Worm (Caenorhabditis elegans) whole organism, L4 larva: Measurements from ENCODE around the gene R11.3.

Experiments used
- F10B5.3 ChIP-seq: sonication (generic microtip); optimal IDR thresholded peaks from 2 replicates; lab custom pipeline; 2016; ENCODE audit warnings: mild to moderate bottlenecking, missing genetic modification characterization, missing compliant biosample characterization
- F37D6.2 ChIP-seq: sonication (generic microtip); optimal IDR thresholded peaks from 2 replicates; lab custom pipeline; 2016; ENCODE audit warnings: mild to moderate bottlenecking, missing genetic modification characterization, missing compliant biosample characterization
- F44E2.7 ChIP-seq: fragments of 200-800 bp; sonication (Bioruptor generic); IDR thresholded peaks from 2 replicates; pipeline ENCODE4 v2.1.2; 2022; ENCODE audit warnings: missing genetic modification characterization, missing compliant biosample characterization
- Y105C5A.15 ChIP-seq: fragments of 200-800 bp; sonication (Bioruptor generic); IDR thresholded peaks from 2 replicates; pipeline ENCODE4 v1.3.6; 2022; ENCODE audit warnings: missing genetic modification characterization, missing compliant biosample characterization
- Y48G9A.11 ChIP-seq: fragments of 200-800 bp; sonication (Bioruptor generic); IDR thresholded peaks from 2 replicates; pipeline ENCODE4 v1.3.6; 2022; ENCODE audit warnings: missing genetic modification reagents, missing genetic modification characterization, missing compliant biosample characterization
- ZK337.2 ChIP-seq: fragments of 200-800 bp; sonication (Bioruptor generic); IDR thresholded peaks from 2 replicates; pipeline ENCODE4 v1.3.6; 2022; ENCODE audit warnings: missing genetic modification reagents, missing genetic modification characterization, missing compliant biosample characterization
- arid-1 ChIP-seq: fragments of 200-800 bp; sonication (Bioruptor generic); conservative IDR thresholded peaks from 2 replicates; pipeline ENCODE4 v1.3.6; 2022; ENCODE audit warnings: missing genetic modification reagents, missing genetic modification characterization, missing compliant biosample characterization
- ceh-20 ChIP-seq: fragments of 200-800 bp; sonication (Bioruptor generic); IDR thresholded peaks from 2 replicates; pipeline ENCODE4 v1.3.6; 2022; ENCODE audit warnings: missing genetic modification reagents, missing genetic modification characterization, missing compliant biosample characterization
- ceh-28 ChIP-seq: fragments of 150-350 bp; optimal IDR thresholded peaks from 2 replicates; lab custom pipeline; 2014; ENCODE audit warnings: missing biosample characterization, missing genetic modification reagents, missing genetic modification characterization
- ceh-44 ChIP-seq: fragments of 200-800 bp; sonication (Bioruptor generic); IDR thresholded peaks from 2 replicates; pipeline ENCODE4 v1.3.6; 2022; ENCODE audit warnings: missing genetic modification reagents, missing genetic modification characterization, missing compliant biosample characterization
- ceh-62 ChIP-seq: sonication (generic microtip); optimal IDR thresholded peaks from 2 replicates; lab custom pipeline; 2017; ENCODE audit warnings: missing biosample characterization, missing genetic modification characterization
- ctbp-1 ChIP-seq: fragments of 200-800 bp; sonication (Bioruptor generic); IDR thresholded peaks from 2 replicates; pipeline ENCODE4 v1.3.6; 2022; ENCODE audit warnings: missing genetic modification reagents, missing genetic modification characterization, missing compliant biosample characterization
- daf-16 ChIP-seq, 3 experiments: sonication (generic microtip); optimal IDR thresholded peaks; 2 replicates each; lab custom pipeline; 2016 to 2017; ENCODE audit warnings: missing genetic modification characterization in 3 of 3, missing genetic modification reagents in 3 of 3, mild to moderate bottlenecking in 2 of 3, missing compliant biosample characterization in 2 of 3, missing biosample characterization in 1 of 3, moderate library complexity in 1 of 3
- dmd-6 ChIP-seq: fragments of 200-800 bp; sonication (Bioruptor generic); IDR thresholded peaks from 2 replicates; pipeline ENCODE4 v1.3.6; 2022; ENCODE audit warnings: missing genetic modification reagents, missing genetic modification characterization, missing compliant biosample characterization
- dmd-8 ChIP-seq: fragments of 200-800 bp; sonication (Bioruptor generic); IDR thresholded peaks from 2 replicates; pipeline ENCODE4 v1.3.6; 2022; ENCODE audit warnings: missing genetic modification characterization, missing compliant biosample characterization
- dmd-9 ChIP-seq: fragments of 200-800 bp; sonication (Bioruptor generic); IDR thresholded peaks from 2 replicates; pipeline ENCODE4 v1.3.6; 2022; ENCODE audit warnings: missing genetic modification reagents, missing genetic modification characterization, missing compliant biosample characterization
- duxl-1 ChIP-seq: sonication (generic microtip); optimal IDR thresholded peaks from 2 replicates; lab custom pipeline; 2016; ENCODE audit warnings: mild to moderate bottlenecking, missing genetic modification characterization, moderate library complexity, missing compliant biosample characterization; ENCODE audit not compliant: poor library complexity
- dve-1 ChIP-seq: sonication (generic microtip); optimal IDR thresholded peaks from 2 replicates; lab custom pipeline; 2017; ENCODE audit warnings: antibody characterized with exemption, mild to moderate bottlenecking, missing genetic modification characterization, missing compliant biosample characterization; ENCODE audit not compliant: insufficient read depth
- egl-27 ChIP-seq: sonication (generic microtip); optimal IDR thresholded peaks from 3 replicates; lab custom pipeline; 2017; ENCODE audit warnings: missing biosample characterization, missing genetic modification reagents, missing genetic modification characterization
- egl-43 ChIP-seq: fragments of 200-800 bp; sonication (Bioruptor generic); IDR thresholded peaks from 2 replicates; pipeline ENCODE4 v1.3.6; 2022; ENCODE audit warnings: missing genetic modification reagents, missing genetic modification characterization, missing compliant biosample characterization
- fos-1 ChIP-seq: fragments of 150-350 bp; optimal IDR thresholded peaks from 2 replicates; lab custom pipeline; 2014; ENCODE audit warnings: missing biosample characterization, missing genetic modification characterization
- lin-15B ChIP-seq: fragments of 150-350 bp; sonication (generic microtip); optimal IDR thresholded peaks from 3 replicates; lab custom pipeline; 2014; ENCODE audit warnings: missing biosample characterization, missing genetic modification characterization
- lin-29 ChIP-seq: fragments of 200-800 bp; sonication (Bioruptor generic); IDR thresholded peaks from 2 replicates; pipeline ENCODE4 v1.3.6; 2022; ENCODE audit warnings: missing genetic modification reagents, missing genetic modification characterization, missing compliant biosample characterization
- lin-38 ChIP-seq: fragments of 200-800 bp; sonication (Bioruptor generic); IDR thresholded peaks from 2 replicates; pipeline ENCODE4 v1.3.6; 2022; ENCODE audit warnings: missing genetic modification reagents, missing genetic modification characterization, missing compliant biosample characterization
- madf-9 ChIP-seq: fragments of 200-800 bp; sonication (Bioruptor generic); conservative IDR thresholded peaks from 2 replicates; pipeline ENCODE4 v1.3.6; 2022; ENCODE audit warnings: missing genetic modification reagents, missing genetic modification characterization, missing compliant biosample characterization
- mdl-1 ChIP-seq, 2 experiments: fragments of 150-350 bp in 1 of 2; sonication (generic microtip) in 1 of 2; optimal IDR thresholded peaks; 2 replicates each; lab custom pipeline; 2014 to 2017; ENCODE audit warnings: missing biosample characterization in 2 of 2, missing genetic modification characterization in 2 of 2
- mep-1 ChIP-seq: fragments of 150-350 bp; sonication (generic microtip); optimal IDR thresholded peaks from 3 replicates; lab custom pipeline; 2014; ENCODE audit warnings: missing biosample characterization, missing genetic modification characterization
- mes-2 ChIP-seq: sonication (generic microtip); optimal IDR thresholded peaks from 2 replicates; lab custom pipeline; 2016; ENCODE audit warnings: missing genotype, mild to moderate bottlenecking, missing genetic modification characterization, missing compliant biosample characterization; ENCODE audit not compliant: poor library complexity, severe bottlenecking
- mxl-2 ChIP-seq: fragments of 200-800 bp; sonication (Bioruptor generic); conservative IDR thresholded peaks from 2 replicates; pipeline ENCODE4 v1.3.6; 2022; ENCODE audit warnings: missing genetic modification reagents, missing genetic modification characterization, missing compliant biosample characterization
- mxl-3 ChIP-seq: fragments of 200-800 bp; sonication (Bioruptor generic); optimal IDR thresholded peaks from 2 replicates; lab custom pipeline; 2018; ENCODE audit warnings: mild to moderate bottlenecking, missing genetic modification characterization, missing compliant biosample characterization
- nhr-10 ChIP-seq: fragments of 150-350 bp; optimal IDR thresholded peaks from 2 replicates; lab custom pipeline; 2014; ENCODE audit warnings: missing biosample characterization, missing genetic modification characterization
- nhr-102 ChIP-seq: sonication (generic microtip); optimal IDR thresholded peaks from 2 replicates; lab custom pipeline; 2016; ENCODE audit warnings: mild to moderate bottlenecking, missing genetic modification characterization, moderate library complexity, missing compliant biosample characterization
- nhr-237 ChIP-seq: sonication (generic microtip); optimal IDR thresholded peaks from 2 replicates; lab custom pipeline; 2017; ENCODE audit warnings: missing biosample characterization, missing genetic modification characterization
- nhr-28 ChIP-seq: fragments of 150-350 bp; optimal IDR thresholded peaks from 2 replicates; lab custom pipeline; 2014; ENCODE audit warnings: missing biosample characterization, missing genetic modification characterization
- nhr-42 ChIP-seq: fragments of 200-800 bp; sonication (Bioruptor generic); IDR thresholded peaks from 2 replicates; pipeline ENCODE4 v1.3.6; 2022; ENCODE audit warnings: missing genetic modification characterization, missing compliant biosample characterization
- pha-4 ChIP-seq, 2 experiments: fragments of 150-350 bp in 1 of 2; fragments of 200-800 bp in 1 of 2; sonication (Bioruptor generic) in 1 of 2; IDR thresholded peaks in 1 of 2; optimal IDR thresholded peaks in 1 of 2; 2 replicates each; pipeline versions ENCODE4 v1.3.6 to Lab custom; 2014 to 2022; ENCODE audit warnings: missing genetic modification characterization in 2 of 2, missing genetic modification reagents in 2 of 2, missing biosample characterization in 1 of 2, missing compliant biosample characterization in 1 of 2
- php-3 ChIP-seq: fragments of 200-800 bp; sonication (Bioruptor generic); IDR thresholded peaks from 2 replicates; pipeline ENCODE4 v1.3.6; 2022; ENCODE audit warnings: missing genetic modification reagents, missing genetic modification characterization, missing compliant biosample characterization
- pqm-1 ChIP-seq: sonication (generic microtip); optimal IDR thresholded peaks from 2 replicates; lab custom pipeline; 2017; ENCODE audit warnings: missing biosample characterization, missing genetic modification characterization
- skn-1 ChIP-seq: fragments of 150-350 bp; optimal IDR thresholded peaks from 2 replicates; lab custom pipeline; 2014; ENCODE audit warnings: missing biosample characterization, missing genetic modification characterization
- snpc-1.2 ChIP-seq: fragments of 200-800 bp; sonication (Bioruptor generic); IDR thresholded peaks from 2 replicates; pipeline ENCODE4 v1.3.6; 2022; ENCODE audit warnings: missing genetic modification reagents, missing genetic modification characterization, missing compliant biosample characterization
- spr-1 ChIP-seq: sonication (generic microtip); optimal IDR thresholded peaks from 2 replicates; lab custom pipeline; 2016; ENCODE audit warnings: mild to moderate bottlenecking, missing genetic modification characterization, missing compliant biosample characterization
- unc-130 ChIP-seq: sonication (generic microtip); optimal IDR thresholded peaks from 2 replicates; lab custom pipeline; 2016; ENCODE audit warnings: missing genetic modification reagents, missing genetic modification characterization, missing compliant biosample characterization
- unc-62 ChIP-seq, 3 experiments: fragments of 150-350 bp in 1 of 3; sonication (generic microtip); optimal IDR thresholded peaks in 2 of 3; peaks in 1 of 3; 1 replicate in 1 of 3; 2 replicates in 2 of 3; lab custom pipeline; 2014 to 2017; ENCODE audit warnings: missing biosample characterization in 3 of 3, missing genetic modification characterization in 3 of 3, missing genetic modification reagents in 3 of 3, missing genotype in 1 of 3
- vab-7 ChIP-seq: fragments of 200-800 bp; sonication (Bioruptor generic); IDR thresholded peaks from 2 replicates; pipeline ENCODE4 v1.3.6; 2022; ENCODE audit warnings: missing genetic modification reagents, missing genetic modification characterization, missing compliant biosample characterization
- zag-1 ChIP-seq: fragments of 150-350 bp; optimal IDR thresholded peaks from 2 replicates; lab custom pipeline; 2014; ENCODE audit warnings: missing biosample characterization, missing genetic modification characterization
- zfp-2 ChIP-seq: sonication (generic microtip); optimal IDR thresholded peaks from 2 replicates; lab custom pipeline; 2016; ENCODE audit warnings: mild to moderate bottlenecking, missing genetic modification characterization, missing compliant biosample characterization
- zfp-3 ChIP-seq: fragments of 200-800 bp; sonication (Bioruptor generic); conservative IDR thresholded peaks from 2 replicates; pipeline ENCODE4 v1.3.6; 2022; ENCODE audit warnings: missing genetic modification reagents, missing genetic modification characterization, missing compliant biosample characterization
- zip-11 ChIP-seq: fragments of 200-800 bp; sonication (Bioruptor generic); IDR thresholded peaks from 2 replicates; pipeline ENCODE4 v1.3.6; 2022; ENCODE audit warnings: missing genetic modification characterization, missing compliant biosample characterization

R11.3 gene

DNA sequence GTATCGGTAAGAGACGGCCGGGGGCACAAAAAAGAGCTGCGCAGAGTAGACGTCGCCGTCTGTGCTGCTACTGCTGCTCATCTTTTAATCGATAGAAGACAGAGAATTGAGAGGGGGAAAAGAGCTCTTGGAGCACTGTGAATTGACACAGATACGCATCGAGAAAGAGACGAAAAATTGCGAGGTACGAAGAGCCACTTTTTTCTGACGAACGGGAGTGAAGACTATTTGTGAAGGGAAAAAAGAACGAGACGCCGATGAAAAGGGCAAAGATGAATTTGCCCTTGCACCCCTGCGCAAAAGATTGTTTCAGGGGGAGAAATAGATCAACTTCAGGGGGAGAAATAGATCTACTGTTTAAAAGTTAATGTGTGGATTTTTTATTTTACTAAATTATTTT lies 3.2 kb upstream of the R11.3 start (continued):
- TF ChIP-seq lin-15B (tag; lab: Kevin White, UChicago) (no peak), nhr-28 (tag; lab: Kevin White, UChicago) (peak; percentile 17), lin-29 (GFP tag; lab: Robert Waterston, UW) (no peak), php-3 (no peak), lin-38 (no peak), zag-1 (tag; lab: Kevin White, UChicago) (no peak), ceh-28 (peak; percentile 13), fos-1 (no peak), F10B5.3 (tag; lab: Kevin White, UChicago) (no peak), unc-130 (GFP tag; lab: Kevin White, UChicago) (no peak), mxl-3 (GFP tag; lab: Kevin White, UChicago) (peak; percentile 26), ctbp-1 (GFP tag; lab: Robert Waterston, UW) (0 out of 2 replicates have a peak, but pooled peaks have one; percentile 55), duxl-1 (tag; lab: Kevin White, UChicago) (peak; percentile 43), spr-1 (no peak), madf-9 (no peak), pha-4 (GFP tag; IDR thresholded peaks at IDR 0.05; lab: Robert Waterston, UW) (no peak), pha-4 (tag; optimal IDR thresholded peaks at IDR 0.05; lab: Kevin White, UChicago) (no peak), Y48G9A.11 (GFP tag; lab: Robert Waterston, UW) (no peak), skn-1 (tag; lab: Kevin White, UChicago) (no peak), mep-1 (tag; lab: Kevin White, UChicago) (peak; percentile 75), ceh-20 (peak; percentile 49; the same call in 1 of the 2 replicates), zfp-2 (tag; lab: Kevin White, UChicago) (peak; percentile 0), egl-43 (GFP tag; lab: Robert Waterston, UW) (peak; percentile 79), unc-62 (GFP tag; optimal IDR thresholded peaks at IDR 0.05 in 1 of 2; lab: Kevin White, UChicago) (no peak), unc-62 (tag; optimal IDR thresholded peaks at IDR 0.05; lab: Kevin White, UChicago) (no peak), vab-7 (GFP tag; lab: Robert Waterston, UW) (peak; percentile 54; the same call in 1 of the 2 replicates), snpc-1.2 (GFP tag; lab: Robert Waterston, UW) (no peak), nhr-237 (tag; lab: Kevin White, UChicago) (no peak), egl-27 (tag; lab: Kevin White, UChicago) (no peak), ceh-62 (no peak), ZK337.2 (GFP tag; lab: Robert Waterston, UW) (no peak), nhr-102 (no peak), nhr-42 (GFP tag; lab: Robert Waterston, UW) (no peak), F44E2.7 (no peak), pqm-1 (no peak), daf-16 (GFP tag; optimal IDR thresholded peaks at IDR 0.05; lab: Kevin White, UChicago) (peak in 1 of 2 experiments; percentile 2), daf-16 (tag; optimal IDR thresholded peaks at IDR 0.05; lab: Kevin White, UChicago) (peak; percentile 3), mes-2 (tag; lab: Kevin White, UChicago) (peak; percentile 60), dmd-8 (GFP tag; lab: Robert Waterston, UW) (no peak), Y105C5A.15 (GFP tag; lab: Robert Waterston, UW) (no peak), zip-11 (GFP tag; lab: Robert Waterston, UW) (no peak), dve-1 (tag; lab: Kevin White, UChicago) (peak; percentile 13), ceh-44 (GFP tag; lab: Robert Waterston, UW) (no peak)

DNA sequence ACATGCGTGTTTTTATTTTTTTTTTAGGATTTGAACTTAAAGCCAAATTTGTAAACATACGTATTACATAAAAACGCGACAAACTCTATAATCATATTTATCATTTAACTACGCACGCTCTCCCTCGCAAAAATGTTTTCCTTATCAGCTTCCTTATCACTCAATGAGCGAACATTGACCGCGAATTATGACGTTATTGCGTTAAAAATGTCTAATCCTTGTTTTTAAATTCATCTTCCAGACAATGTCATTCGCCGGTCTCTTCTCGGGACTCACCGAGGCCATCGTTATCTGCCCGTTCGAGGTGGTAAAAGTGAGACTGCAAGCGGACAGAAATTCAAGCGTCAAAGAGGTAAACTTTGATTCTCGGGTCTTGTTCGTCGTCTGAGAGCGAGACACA lies 6.5 kb downstream of the R11.3 start:
- TF ChIP-seq mdl-1 (tag; optimal IDR thresholded peaks at IDR 0.05; lab: Kevin White, UChicago) (peak in 1 of 2 experiments; percentile 81), mxl-2 (no peak), mxl-3 (GFP tag; lab: Kevin White, UChicago) (peak; percentile 69), nhr-28 (tag; lab: Kevin White, UChicago) (peak; percentile 90), F37D6.2 (tag; lab: Kevin White, UChicago) (no peak), mes-2 (tag; lab: Kevin White, UChicago) (peak; percentile 47), nhr-102 (peak; percentile 88), Y48G9A.11 (GFP tag; lab: Robert Waterston, UW) (no peak), unc-62 (GFP tag; optimal IDR thresholded peaks at IDR 0.05 in 1 of 2; lab: Kevin White, UChicago) (peak in 1 of 2 experiments; percentile 44), unc-62 (tag; optimal IDR thresholded peaks at IDR 0.05; lab: Kevin White, UChicago) (no peak), nhr-10 (peak; percentile 49), dmd-6 (GFP tag; lab: Robert Waterston, UW) (peak; percentile 99), daf-16 (GFP tag; optimal IDR thresholded peaks at IDR 0.05; lab: Kevin White, UChicago) (peak in 1 of 2 experiments; percentile 89), daf-16 (tag; optimal IDR thresholded peaks at IDR 0.05; lab: Kevin White, UChicago) (peak; percentile 99), dmd-9 (GFP tag; lab: Robert Waterston, UW) (no peak), zfp-3 (GFP tag; lab: Robert Waterston, UW) (no peak), mep-1 (tag; lab: Kevin White, UChicago) (peak; percentile 61), arid-1 (GFP tag; lab: Robert Waterston, UW) (no peak)
